Worm (Caenorhabditis elegans) whole organism, young adult: ENCODE measurements around the gene F54D10.5.
"Not testable (repeated sequence)": the region's sequence is repeated elsewhere in the genome, so short reads cannot be mapped to it uniquely, and the experiment has no call there.

ENCODE experiments used
- B0336.3 ChIP-seq: fragments of 200-800 bp; sonication (Bioruptor generic); IDR thresholded peaks from 2 replicates; pipeline ENCODE4 v1.3.6; 2022; ENCODE audit warnings: missing genetic modification characterization, missing compliant biosample characterization
- D2030.7 ChIP-seq: fragments of 200-800 bp; sonication (Bioruptor generic); IDR thresholded peaks from 2 replicates; pipeline ENCODE4 v1.3.6; 2022; ENCODE audit warnings: missing genetic modification reagents, missing genetic modification characterization, missing compliant biosample characterization
- F52B5.7 ChIP-seq: sonication (generic microtip); optimal IDR thresholded peaks from 2 replicates; lab custom pipeline; 2016; ENCODE audit warnings: mild to moderate bottlenecking, missing genetic modification characterization, missing compliant biosample characterization
- Y53G8AR.9 ChIP-seq: fragments of 200-800 bp; sonication (Bioruptor generic); conservative IDR thresholded peaks from 2 replicates; pipeline ENCODE4 v1.3.6; 2022; ENCODE audit warnings: missing genetic modification reagents, missing genetic modification characterization, missing compliant biosample characterization
- Y56A3A.18 ChIP-seq: fragments of 200-800 bp; sonication (Bioruptor generic); IDR thresholded peaks from 2 replicates; pipeline ENCODE4 v1.3.6; 2022; ENCODE audit warnings: missing genetic modification reagents, missing genetic modification characterization, missing compliant biosample characterization
- attf-5 ChIP-seq: fragments of 200-800 bp; sonication (Bioruptor generic); optimal IDR thresholded peaks from 2 replicates; lab custom pipeline; 2018; ENCODE audit warnings: mild to moderate bottlenecking, missing genetic modification characterization, missing compliant biosample characterization
- ceh-58 ChIP-seq: fragments of 200-800 bp; sonication (Bioruptor generic); IDR thresholded peaks from 2 replicates; pipeline ENCODE4 v1.3.6; 2022; ENCODE audit warnings: missing genetic modification characterization, missing compliant biosample characterization
- dpff-1 ChIP-seq: sonication (generic microtip); optimal IDR thresholded peaks from 2 replicates; lab custom pipeline; 2017; ENCODE audit warnings: mild to moderate bottlenecking, missing genetic modification characterization, missing compliant biosample characterization
- gei-17 ChIP-seq: fragments of 200-800 bp; sonication (Bioruptor generic); optimal IDR thresholded peaks from 2 replicates; lab custom pipeline; 2018; ENCODE audit warnings: mild to moderate bottlenecking, missing genetic modification characterization, missing compliant biosample characterization
- him-1 ChIP-seq: sonication (generic microtip); optimal IDR thresholded peaks from 2 replicates; lab custom pipeline; 2016; ENCODE audit warnings: missing genotype, missing genetic modification reagents, missing genetic modification characterization, missing compliant biosample characterization
- hlh-12 ChIP-seq: sonication (generic microtip); optimal IDR thresholded peaks from 2 replicates; lab custom pipeline; 2016; ENCODE audit warnings: missing genetic modification characterization, missing compliant biosample characterization
- hlh-26 ChIP-seq: fragments of 200-800 bp; sonication (Bioruptor generic); conservative IDR thresholded peaks from 2 replicates; pipeline ENCODE4 v1.3.6; 2022; ENCODE audit warnings: missing genetic modification reagents, missing genetic modification characterization, missing compliant biosample characterization
- hsf-1 ChIP-seq: fragments of 200-800 bp; sonication (Bioruptor generic); IDR thresholded peaks from 2 replicates; pipeline ENCODE4 v1.3.6; 2022; ENCODE audit warnings: missing genetic modification reagents, missing genetic modification characterization, missing compliant biosample characterization
- lin-26 ChIP-seq: fragments of 200-800 bp; sonication (Bioruptor generic); IDR thresholded peaks from 2 replicates; pipeline ENCODE4 v1.3.6; 2022; ENCODE audit warnings: missing genetic modification reagents, missing genetic modification characterization, missing compliant biosample characterization
- mcd-1 ChIP-seq: fragments of 200-800 bp; sonication (Bioruptor generic); IDR thresholded peaks from 2 replicates; pipeline ENCODE4 v1.3.6; 2022; ENCODE audit warnings: missing genetic modification reagents, missing genetic modification characterization, missing compliant biosample characterization
- nhr-27 ChIP-seq: fragments of 200-800 bp; sonication (Bioruptor generic); optimal IDR thresholded peaks from 2 replicates; lab custom pipeline; 2018; ENCODE audit warnings: mild to moderate bottlenecking, missing genetic modification characterization, moderate library complexity, missing compliant biosample characterization
- rec-8 ChIP-seq, 2 experiments: sonication (generic microtip); optimal IDR thresholded peaks; 2 replicates each; lab custom pipeline; 2016; ENCODE audit warnings: mild to moderate bottlenecking in 2 of 2, missing genetic modification characterization in 2 of 2, missing genetic modification reagents in 2 of 2, missing genotype in 2 of 2, missing biosample characterization in 1 of 2, missing compliant biosample characterization in 1 of 2, moderate library complexity in 1 of 2
- zfh-2 ChIP-seq: fragments of 200-800 bp; sonication (Bioruptor generic); conservative IDR thresholded peaks from 2 replicates; pipeline ENCODE4 v1.3.6; 2022; ENCODE audit warnings: missing genetic modification reagents, missing genetic modification characterization, missing compliant biosample characterization

The F54D10.5 gene

DNA sequence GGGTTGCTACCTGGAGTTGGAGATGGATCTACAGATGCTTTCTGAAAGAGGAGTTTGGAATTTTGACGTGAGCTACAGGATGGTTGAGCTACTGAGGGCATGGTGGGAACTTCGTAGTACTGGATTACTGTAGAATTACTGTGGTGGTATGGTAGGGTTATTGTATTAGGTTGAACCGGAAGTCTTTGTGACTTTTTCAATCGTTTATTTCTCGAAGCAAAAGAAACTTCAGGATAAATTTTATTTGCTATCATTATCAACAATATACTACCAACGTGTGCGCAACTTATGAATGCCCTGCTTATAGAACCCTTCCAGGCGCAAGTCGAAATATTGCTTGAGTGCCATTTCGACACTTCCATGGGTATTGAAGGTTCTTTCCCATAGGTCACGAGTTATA, 46.4 kb downstream of the F54D10.5 start, which contains the start of gene T24E12.6:
TSS of gene T24E12.6 (minus strand) at position 101 of the 400 bp plus-strand sequence.
- TF ChIP-seq hlh-12 (tag; lab: Kevin White, UChicago); mcd-1 (GFP tag; lab: Robert Waterston, UW); zfh-2 (GFP tag; lab: Robert Waterston, UW): not testable (repeated sequence)
- TF ChIP-seq, all 124 proteins: peak for 0; not testable (repeated sequence) for 124

DNA sequence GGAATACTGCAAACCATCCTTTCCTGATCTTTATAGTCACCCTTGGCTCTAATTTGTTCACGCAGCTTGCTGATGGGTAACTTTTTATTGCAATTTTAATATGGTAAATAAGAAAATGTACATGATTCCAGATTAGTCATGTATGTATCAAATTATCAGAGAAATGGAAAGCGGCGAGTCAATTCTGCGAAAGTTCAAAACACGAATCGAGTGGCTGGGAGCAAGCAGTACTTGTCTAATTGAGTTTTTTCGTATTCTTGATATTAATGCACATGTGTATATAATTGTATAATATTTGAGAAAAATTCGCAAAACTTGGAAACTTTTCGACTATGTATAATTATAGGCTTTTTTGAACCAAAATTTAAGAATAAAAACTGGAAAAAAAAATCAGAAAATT, 49.0 kb downstream of the F54D10.5 start, which contains the start of gene T24E12.12:
TSS of gene T24E12.12 (plus strand) at position 281 of the 400 bp plus-strand sequence.
- TF ChIP-seq Y53G8AR.9 (GFP tag; lab: Robert Waterston, UW) = no peak
- TF ChIP-seq dpff-1 (tag; lab: Kevin White, UChicago) = no peak
- TF ChIP-seq attf-5 (GFP tag; lab: Kevin White, UChicago) = no peak
- no peak for TF ChIP-seq rec-8 (tag; optimal IDR thresholded peaks at IDR 0.05; lab: Kevin White, UChicago)
- TF ChIP-seq Y56A3A.18 (GFP tag; lab: Robert Waterston, UW) = no peak
- TF ChIP-seq ceh-58 (GFP tag; lab: Robert Waterston, UW) = no peak
- TF ChIP-seq hsf-1 (GFP tag; lab: Robert Waterston, UW) = no peak
- TF ChIP-seq D2030.7 (GFP tag; lab: Robert Waterston, UW) = no peak
- TF ChIP-seq lin-26 = no peak

DNA sequence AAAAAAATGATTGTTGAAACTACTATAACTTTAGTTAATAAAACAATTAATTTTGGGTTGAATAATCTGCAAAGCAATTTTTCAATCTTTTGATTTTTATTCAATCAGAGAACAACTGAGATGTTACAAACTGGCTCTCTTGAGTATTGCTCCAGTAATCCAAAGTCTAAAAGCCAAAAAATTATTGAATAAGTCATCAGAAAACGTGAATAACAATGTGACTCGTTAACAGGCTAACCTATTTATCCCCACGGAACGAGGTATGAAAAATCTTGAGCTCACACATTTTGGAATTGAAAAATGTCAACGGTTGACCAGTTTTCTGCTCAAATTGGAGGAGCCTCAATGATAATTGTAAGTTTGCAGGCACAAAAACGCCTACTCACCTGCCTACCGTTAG, 50.5 kb downstream of the F54D10.5 start, which contains the start of gene srx-111:
TSS of gene srx-111 (plus strand) at position 301 of the 400 bp plus-strand sequence.
- TF ChIP-seq B0336.3 (GFP tag; lab: Robert Waterston, UW) (no peak), nhr-27 (no peak), him-1 (tag; lab: Kevin White, UChicago) (no peak), F52B5.7 (no peak), hlh-26 (no peak), gei-17 (no peak)
